Fruit fly (Drosophila melanogaster) whole organism, adult: ENCODE measurements around the gene PH4alphaNE1.
A peak's percentile ranks its signal among the peaks of the same experiment; 100 is the strongest.

Source experiments
- CG11617 ChIP-seq: fragments of 200-800 bp; sonication (Bioruptor generic); optimal IDR thresholded peaks from 2 replicates; lab custom pipeline; 2017; ENCODE audit warnings: mild to moderate bottlenecking, missing biosample characterization, missing genetic modification reagents, missing genetic modification characterization
- CG33017 ChIP-seq: fragments of 200-800 bp; sonication (Bioruptor generic); optimal IDR thresholded peaks from 2 replicates; lab custom pipeline; 2018; ENCODE audit warnings: missing biosample characterization, mild to moderate bottlenecking, missing genetic modification characterization, moderate library complexity
- CG7101 ChIP-seq: fragments of 200-800 bp; sonication (Bioruptor generic); optimal IDR thresholded peaks from 2 replicates; lab custom pipeline; 2018; ENCODE audit warnings: missing biosample characterization, mild to moderate bottlenecking, missing genetic modification characterization, moderate library complexity
- Clk ChIP-seq: fragments of 200-800 bp; sonication (Bioruptor generic); optimal IDR thresholded peaks from 2 replicates; lab custom pipeline; 2017; ENCODE audit warnings: missing biosample characterization, missing genetic modification characterization
- Crg-1 ChIP-seq: fragments of 200-800 bp; sonication (Bioruptor generic); optimal IDR thresholded peaks from 2 replicates; lab custom pipeline; 2016; ENCODE audit warnings: missing biosample characterization, missing genetic modification characterization
- Hr96 ChIP-seq: fragments of 200-800 bp; sonication (Bioruptor generic); optimal IDR thresholded peaks from 2 replicates; lab custom pipeline; 2016; ENCODE audit warnings: missing biosample characterization, missing genetic modification characterization
- Mnt ChIP-seq: fragments of 200-800 bp; sonication (Bioruptor generic); optimal IDR thresholded peaks from 2 replicates; lab custom pipeline; 2016; ENCODE audit warnings: missing biosample characterization, mild to moderate bottlenecking, missing genetic modification characterization
- bab1 ChIP-seq: fragments of 200-800 bp; sonication (Bioruptor generic); optimal IDR thresholded peaks from 3 replicates; lab custom pipeline; 2019; ENCODE audit warnings: missing biosample characterization, mild to moderate bottlenecking, missing genetic modification characterization, moderate library complexity
- cnc ChIP-seq, 2 experiments: fragments of >200 bp; optimal IDR thresholded peaks; 2 replicates each; lab custom pipeline; 2017
- kay ChIP-seq: fragments of 200-800 bp; sonication (Bioruptor generic); peaks from one replicate; lab custom pipeline; 2016; ENCODE audit warnings: missing biosample characterization, missing genetic modification characterization, borderline replicate concordance
- ovo ChIP-seq: fragments of 200-800 bp; sonication (Bioruptor generic); optimal IDR thresholded peaks from 2 replicates; lab custom pipeline; 2016; ENCODE audit warnings: missing biosample characterization, missing genetic modification characterization
- tj ChIP-seq: fragments of 200-800 bp; sonication (Bioruptor generic); optimal IDR thresholded peaks from 3 replicates; lab custom pipeline; 2017; ENCODE audit warnings: missing biosample characterization, mild to moderate bottlenecking, missing genetic modification characterization, moderate library complexity

DNA sequence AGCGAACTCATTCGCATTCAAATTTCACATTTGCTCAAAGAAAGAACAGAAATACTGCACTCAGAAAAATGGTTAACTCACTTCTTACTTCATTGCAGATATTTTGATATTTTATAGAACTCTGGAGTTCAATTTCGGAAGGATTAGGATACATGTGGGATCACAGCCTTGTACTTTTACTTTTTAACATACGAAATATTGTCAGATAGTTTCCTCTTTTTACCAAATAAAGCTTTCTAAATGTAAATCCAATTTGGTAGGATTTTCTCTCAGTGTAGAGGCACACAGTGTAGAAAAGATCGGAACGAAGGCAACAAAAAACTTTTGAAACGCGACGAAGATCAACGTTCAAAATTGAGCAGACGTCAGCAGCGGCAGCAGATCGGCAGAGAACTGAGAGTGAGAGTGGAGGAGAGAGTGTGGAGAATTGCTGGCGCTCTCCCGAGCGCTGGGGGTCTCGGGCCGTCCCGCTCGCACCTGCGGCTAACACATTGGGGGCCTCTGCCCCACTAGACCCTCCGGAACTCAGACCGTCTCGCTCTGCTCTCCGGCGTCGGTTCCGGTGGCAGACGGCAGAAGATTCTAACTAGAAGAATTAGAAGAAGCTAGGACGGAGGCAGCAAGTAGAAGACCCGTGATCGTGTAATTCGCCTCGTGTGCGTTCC is 32.0 kb upstream of the PH4alphaNE1 start, which contains the start of gene tmod:
- peak; percentile 10 for TF ChIP-seq Hr96 (GFP tag; lab: Kevin White, UChicago)
- no peak for TF ChIP-seq ovo
- no peak for TF ChIP-seq kay (GFP tag; lab: Kevin White, UChicago)
- TF ChIP-seq Clk (GFP tag; lab: Kevin White, UChicago): no peak
- no peak for TF ChIP-seq CG11617
- TF ChIP-seq cnc (optimal IDR thresholded peaks at IDR 0.05; lab: Kevin White, UChicago): no peak
- TF ChIP-seq tj (GFP tag; lab: Kevin White, UChicago): peak; percentile 77
- TF ChIP-seq CG33017: no peak
- no peak for TF ChIP-seq Mnt (GFP tag; lab: Kevin White, UChicago)
- TF ChIP-seq Crg-1 (GFP tag; lab: Kevin White, UChicago): no peak
- no peak for TF ChIP-seq CG7101 (tag; lab: Kevin White, UChicago)
- peak; percentile 18 for TF ChIP-seq bab1 (GFP tag; lab: Kevin White, UChicago)
